Fruit fly (Drosophila melanogaster) whole organism, embryonic: ENCODE data around the gene Oatp30B.

Experiments used
- ATbp ChIP-seq: fragments of 200-800 bp; sonication (Bioruptor generic); optimal IDR thresholded peaks from 2 replicates; lab custom pipeline; 2017; ENCODE audit warnings: missing biosample characterization, mild to moderate bottlenecking, missing genetic modification characterization, missing genetic modification reagents
- Aef1 ChIP-seq: fragments of 200-800 bp; sonication (Bioruptor generic); IDR thresholded peaks from 3 replicates; pipeline ENCODE4 v1.3.6; 2022; ENCODE audit warnings: missing biosample characterization, missing genetic modification characterization
- CG10209 ChIP-seq: fragments of 200-800 bp; sonication (Bioruptor generic); optimal IDR thresholded peaks from 3 replicates; lab custom pipeline; 2017; ENCODE audit warnings: missing biosample characterization, mild to moderate bottlenecking, missing genetic modification characterization, missing genetic modification reagents
- CG12104 ChIP-seq: fragments of 200-800 bp; sonication (Bioruptor generic); optimal IDR thresholded peaks from 3 replicates; lab custom pipeline; 2016; ENCODE audit warnings: missing biosample characterization, missing genetic modification characterization
- CG12659 ChIP-seq: fragments of 200-800 bp; sonication (Bioruptor generic); optimal IDR thresholded peaks from 3 replicates; lab custom pipeline; 2017; ENCODE audit warnings: mild to moderate bottlenecking, missing biosample characterization, missing genetic modification reagents, missing genetic modification characterization
- CG13775 ChIP-seq: fragments of 200-800 bp; sonication (Bioruptor generic); optimal IDR thresholded peaks from 3 replicates; lab custom pipeline; 2017; ENCODE audit warnings: missing biosample characterization, mild to moderate bottlenecking, missing genetic modification characterization
- CG13894 ChIP-seq: fragments of 200-800 bp; sonication (Bioruptor generic); optimal IDR thresholded peaks from 3 replicates; lab custom pipeline; 2018; ENCODE audit warnings: missing biosample characterization, mild to moderate bottlenecking, missing genetic modification characterization, moderate library complexity
- CG15269 ChIP-seq: fragments of 200-800 bp; sonication (Bioruptor generic); optimal IDR thresholded peaks from 2 replicates; lab custom pipeline; 2018; ENCODE audit warnings: missing biosample characterization, mild to moderate bottlenecking, missing genetic modification characterization, moderate library complexity
- CG16815 ChIP-seq: fragments of 200-800 bp; sonication (Bioruptor generic); optimal IDR thresholded peaks from 3 replicates; lab custom pipeline; 2017; ENCODE audit warnings: missing biosample characterization, mild to moderate bottlenecking, missing genetic modification characterization
- CG16863 ChIP-seq: fragments of 200-800 bp; sonication (Bioruptor generic); optimal IDR thresholded peaks from 3 replicates; lab custom pipeline; 2016; ENCODE audit warnings: missing biosample characterization, missing genetic modification characterization
- CG31388 ChIP-seq: fragments of 200-800 bp; sonication (Bioruptor generic); optimal IDR thresholded peaks from 2 replicates; lab custom pipeline; 2016; ENCODE audit warnings: missing biosample characterization, missing genetic modification characterization
- CG31441 ChIP-seq: fragments of 200-800 bp; sonication (Bioruptor generic); IDR thresholded peaks from 2 replicates; pipeline ENCODE4 v1.3.6; 2022; ENCODE audit warnings: missing biosample characterization, missing genetic modification characterization
- CG3847 ChIP-seq: fragments of 200-800 bp; sonication (Bioruptor generic); IDR thresholded peaks from 2 replicates; pipeline ENCODE4 v1.3.6; 2022; ENCODE audit warnings: missing biosample characterization, missing genetic modification characterization
- CG4820 ChIP-seq: fragments of 200-800 bp; sonication (Bioruptor generic); optimal IDR thresholded peaks from 3 replicates; lab custom pipeline; 2016; ENCODE audit warnings: missing biosample characterization, missing genetic modification characterization
- CG5180 ChIP-seq: fragments of 200-800 bp; sonication (Bioruptor generic); optimal IDR thresholded peaks from 3 replicates; lab custom pipeline; 2017; ENCODE audit warnings: missing biosample characterization, missing genetic modification characterization, mild to moderate bottlenecking, moderate library complexity, missing genetic modification reagents
- CG6765 ChIP-seq: fragments of 200-800 bp; sonication (Bioruptor generic); optimal IDR thresholded peaks from 3 replicates; lab custom pipeline; 2017; ENCODE audit warnings: missing biosample characterization, mild to moderate bottlenecking, missing genetic modification characterization
- CG6791 ChIP-seq: fragments of 200-800 bp; sonication (Bioruptor generic); IDR thresholded peaks from 3 replicates; pipeline ENCODE4 v1.3.6; 2022; ENCODE audit warnings: missing biosample characterization, missing genetic modification characterization; ENCODE audit not compliant: partially characterized antibody
- CG8359 ChIP-seq: fragments of 200-800 bp; sonication (Bioruptor generic); optimal IDR thresholded peaks from 2 replicates; lab custom pipeline; 2017; ENCODE audit warnings: missing biosample characterization, mild to moderate bottlenecking, missing genetic modification characterization, borderline replicate concordance
- CG8388 ChIP-seq: fragments of 200-800 bp; sonication (Bioruptor generic); optimal IDR thresholded peaks from 2 replicates; lab custom pipeline; 2019; ENCODE audit warnings: missing biosample characterization, mild to moderate bottlenecking, missing genetic modification characterization, moderate library complexity
- CG9932 ChIP-seq: fragments of 200-800 bp; sonication (Bioruptor generic); IDR thresholded peaks from 2 replicates; pipeline ENCODE4 v1.3.6; 2022; ENCODE audit warnings: missing biosample characterization, missing genetic modification characterization
- Camta ChIP-seq: fragments of 200-800 bp; sonication (Bioruptor generic); optimal IDR thresholded peaks from 2 replicates; lab custom pipeline; 2016; ENCODE audit warnings: missing biosample characterization, missing genetic modification characterization
- D ChIP-seq, 2 experiments: fragments of 200-800 bp in 1 of 2; fragments of >200 bp in 1 of 2; sonication (Bioruptor generic) in 1 of 2; optimal IDR thresholded peaks; 2 replicates in 1 of 2; 3 replicates in 1 of 2; lab custom pipeline; 2017; ENCODE audit warnings: mild to moderate bottlenecking in 1 of 2, missing biosample characterization in 1 of 2, missing genetic modification characterization in 1 of 2, missing genetic modification reagents in 1 of 2
- Fer1 ChIP-seq: fragments of 200-800 bp; sonication (Bioruptor generic); optimal IDR thresholded peaks from 2 replicates; lab custom pipeline; 2017; ENCODE audit warnings: missing biosample characterization, mild to moderate bottlenecking, missing genetic modification characterization
- Fer2 ChIP-seq: fragments of 200-800 bp; sonication (Bioruptor generic); optimal IDR thresholded peaks from 2 replicates; lab custom pipeline; 2018; ENCODE audit warnings: missing biosample characterization, mild to moderate bottlenecking, missing genetic modification characterization, moderate library complexity
- Fer3 ChIP-seq: fragments of 200-800 bp; sonication (Bioruptor generic); optimal IDR thresholded peaks from 2 replicates; lab custom pipeline; 2018; ENCODE audit warnings: missing biosample characterization, mild to moderate bottlenecking, missing genetic modification characterization, moderate library complexity
- GATAe ChIP-seq: fragments of 200-800 bp; sonication (Bioruptor generic); conservative IDR thresholded peaks from 2 replicates; pipeline ENCODE4 v1.3.6; 2022; ENCODE audit warnings: missing biosample characterization, missing genetic modification characterization
- Gug ChIP-seq: fragments of 200-800 bp; sonication (Bioruptor generic); IDR thresholded peaks from 4 replicates; pipeline ENCODE4 v1.3.6; 2022; ENCODE audit warnings: missing biosample characterization, missing genetic modification characterization
- Hr78 ChIP-seq, 2 experiments: fragments of 200-800 bp in 1 of 2; fragments of >200 bp in 1 of 2; sonication (Bioruptor generic) in 1 of 2; optimal IDR thresholded peaks; 2 replicates each; lab custom pipeline; 2017 to 2019; ENCODE audit warnings: missing biosample characterization in 2 of 2, missing genetic modification characterization in 2 of 2, mild to moderate bottlenecking in 1 of 2, moderate library complexity in 1 of 2
- Jarid2 ChIP-seq: fragments of 200-800 bp; sonication (Bioruptor generic); optimal IDR thresholded peaks from 3 replicates; lab custom pipeline; 2017; ENCODE audit warnings: mild to moderate bottlenecking, missing biosample characterization, missing genetic modification reagents, missing genetic modification characterization
- MESR4 ChIP-seq: fragments of 200-800 bp; sonication (Bioruptor generic); optimal IDR thresholded peaks from 2 replicates; lab custom pipeline; 2018; ENCODE audit warnings: missing biosample characterization, mild to moderate bottlenecking, missing genetic modification characterization, moderate library complexity
- Mrtf ChIP-seq: fragments of 200-800 bp; sonication (Bioruptor generic); IDR thresholded peaks from 3 replicates; pipeline ENCODE4 v1.3.6; 2022; ENCODE audit warnings: missing biosample characterization, missing genetic modification characterization
- Neu2 ChIP-seq: fragments of 200-800 bp; sonication (Bioruptor generic); optimal IDR thresholded peaks from 3 replicates; lab custom pipeline; 2016; ENCODE audit warnings: missing biosample characterization, missing genetic modification characterization, borderline replicate concordance
- ac ChIP-seq: fragments of 200-800 bp; sonication (Bioruptor generic); optimal IDR thresholded peaks from 3 replicates; lab custom pipeline; 2017; ENCODE audit warnings: missing biosample characterization, mild to moderate bottlenecking, missing genetic modification characterization
- bcd ChIP-seq: fragments of 200-800 bp; sonication (Bioruptor generic); optimal IDR thresholded peaks from 2 replicates; lab custom pipeline; 2017; ENCODE audit warnings: missing biosample characterization, mild to moderate bottlenecking, missing genetic modification characterization
- esg ChIP-seq: fragments of 200-800 bp; sonication (Bioruptor generic); conservative IDR thresholded peaks from 2 replicates; pipeline ENCODE4 v1.3.6; 2022; ENCODE audit warnings: missing biosample characterization, missing genetic modification characterization
- fd96Cb ChIP-seq: fragments of 200-800 bp; sonication (Bioruptor generic); optimal IDR thresholded peaks from 2 replicates; lab custom pipeline; 2018; ENCODE audit warnings: missing biosample characterization, mild to moderate bottlenecking, missing genetic modification characterization, moderate library complexity
- inv ChIP-seq: fragments of 200-800 bp; sonication (Bioruptor generic); IDR thresholded peaks from 2 replicates; pipeline ENCODE4 v1.3.6; 2022; ENCODE audit warnings: missing biosample characterization, missing genetic modification characterization; ENCODE audit not compliant: partially characterized antibody
- mld ChIP-seq: fragments of 200-800 bp; sonication (Bioruptor generic); IDR thresholded peaks from 3 replicates; pipeline ENCODE4 v1.3.6; 2022; ENCODE audit warnings: missing biosample characterization, missing genetic modification characterization; ENCODE audit not compliant: partially characterized antibody
- oc ChIP-seq: fragments of 200-800 bp; sonication (Bioruptor generic); optimal IDR thresholded peaks from 2 replicates; lab custom pipeline; 2018; ENCODE audit warnings: missing biosample characterization, mild to moderate bottlenecking, missing genetic modification characterization, moderate library complexity
- pita ChIP-seq: fragments of 200-800 bp; sonication (Bioruptor generic); optimal IDR thresholded peaks from 2 replicates; lab custom pipeline; 2017; ENCODE audit warnings: missing biosample characterization, mild to moderate bottlenecking, missing genetic modification characterization
- row ChIP-seq: fragments of 200-800 bp; sonication (Bioruptor generic); IDR thresholded peaks from 3 replicates; pipeline ENCODE4 v1.3.6; 2022; ENCODE audit warnings: missing biosample characterization, missing genetic modification characterization
- scrt ChIP-seq: fragments of 200-800 bp; sonication (Bioruptor generic); optimal IDR thresholded peaks from 2 replicates; lab custom pipeline; 2018; ENCODE audit warnings: missing biosample characterization, mild to moderate bottlenecking, missing genetic modification characterization, moderate library complexity
- seq ChIP-seq: fragments of 200-800 bp; sonication (Bioruptor generic); IDR thresholded peaks from 2 replicates; pipeline ENCODE4 v1.3.6; 2022; ENCODE audit warnings: missing biosample characterization, missing genetic modification characterization
- sisA ChIP-seq: fragments of 200-800 bp; sonication (Bioruptor generic); IDR thresholded peaks from 2 replicates; pipeline ENCODE4 v1.3.6; 2022; ENCODE audit warnings: missing biosample characterization, missing genetic modification characterization
- tna ChIP-seq: fragments of 200-800 bp; sonication (Bioruptor generic); IDR thresholded peaks from 2 replicates; pipeline ENCODE4 v1.3.6; 2022; ENCODE audit warnings: missing biosample characterization, missing genetic modification characterization; ENCODE audit not compliant: partially characterized antibody
- trh ChIP-seq: fragments of 200-800 bp; sonication (Bioruptor generic); optimal IDR thresholded peaks from 2 replicates; lab custom pipeline; 2016; ENCODE audit warnings: missing biosample characterization, missing genetic modification characterization
- vvl ChIP-seq: fragments of 200-800 bp; sonication (Bioruptor generic); IDR thresholded peaks from 2 replicates; pipeline ENCODE4 v1.3.6; 2022; ENCODE audit warnings: missing biosample characterization, missing genetic modification characterization
- wek ChIP-seq: fragments of 200-800 bp; sonication (Bioruptor generic); optimal IDR thresholded peaks from 3 replicates; lab custom pipeline; 2018; ENCODE audit warnings: missing biosample characterization, mild to moderate bottlenecking, missing genetic modification characterization, moderate library complexity

Oatp30B gene

dm6 chr2L:9564527-9564926 lies 43.5 kb downstream of the Oatp30B start (continued):
- TF ChIP-seq MESR4 (GFP tag; lab: Kevin White, UChicago) (no peak), CG16815 (GFP tag; lab: Kevin White, UChicago) (peak; percentile 18), Gug (0 out of 4 replicates have a peak, but pooled peaks have one; percentile 15), CG13894 (tag; lab: Kevin White, UChicago) (no peak), Neu2 (no peak), CG6765 (GFP tag; lab: Kevin White, UChicago) (no peak), trh (GFP tag; lab: Kevin White, UChicago) (no peak), Jarid2 (GFP tag; lab: Kevin White, UChicago) (no peak), bcd (GFP tag; lab: Kevin White, UChicago) (peak; percentile 50), Fer3 (tag; lab: Kevin White, UChicago) (peak; percentile 49), CG31388 (GFP tag; lab: Kevin White, UChicago) (no peak), seq (GFP tag; lab: Robert Waterston, UW) (peak; percentile 39; the same call in 1 of the 2 replicates), CG15269 (tag; lab: Kevin White, UChicago) (peak; percentile 67), GATAe (GFP tag; lab: Robert Waterston, UW) (no peak), ac (GFP tag; lab: Kevin White, UChicago) (no peak), CG6791 (GFP tag; lab: Robert Waterston, UW) (no peak), esg (GFP tag; lab: Robert Waterston, UW) (0 out of 2 replicates have a peak, but pooled peaks have one; percentile 24), Aef1 (GFP tag; lab: Robert Waterston, UW) (peak; percentile 57; the same call in 2 of the 3 replicates), CG5180 (peak; percentile 2), pita (no peak), ATbp (GFP tag; lab: Kevin White, UChicago) (peak; percentile 1), CG12104 (GFP tag; lab: Kevin White, UChicago) (peak; percentile 23), CG8359 (GFP tag; lab: Kevin White, UChicago) (no peak), CG12659 (GFP tag; lab: Kevin White, UChicago) (peak; percentile 31), scrt (GFP tag; lab: Kevin White, UChicago) (peak; percentile 23), CG10209 (peak; percentile 45), row (GFP tag; lab: Robert Waterston, UW) (peak; percentile 55), mld (no peak), Mrtf (no peak), CG13775 (peak; percentile 13), sisA (GFP tag; lab: Robert Waterston, UW) (0 out of 2 replicates have a peak, but pooled peaks have one; percentile 35), wek (GFP tag; lab: Kevin White, UChicago) (no peak), inv (GFP tag; lab: Robert Waterston, UW) (no peak), fd96Cb (tag; lab: Kevin White, UChicago) (peak; percentile 32), CG4820 (GFP tag; lab: Kevin White, UChicago) (no peak), CG31441 (GFP tag; lab: Robert Waterston, UW) (peak; percentile 60), CG3847 (GFP tag; lab: Robert Waterston, UW) (0 out of 2 replicates have a peak, but pooled peaks have one; percentile 18), tna (GFP tag; lab: Robert Waterston, UW) (no peak), CG16863 (GFP tag; lab: Kevin White, UChicago) (no peak), Camta (no peak), Fer1 (GFP tag; lab: Kevin White, UChicago) (peak; percentile 54), Hr78 (GFP tag; optimal IDR thresholded peaks at IDR 0.05; lab: Kevin White, UChicago) (no peak), Fer2 (tag; lab: Kevin White, UChicago) (no peak), oc (tag; lab: Kevin White, UChicago) (no peak), vvl (GFP tag; lab: Robert Waterston, UW) (peak; percentile 36; the same call in 1 of the 2 replicates), CG9932 (peak; percentile 52), D (optimal IDR thresholded peaks at IDR 0.05; lab: Kevin White, UChicago) (no peak), D (GFP tag; optimal IDR thresholded peaks at IDR 0.05; lab: Kevin White, UChicago) (peak; percentile 6), CG8388 (GFP tag; lab: Kevin White, UChicago) (peak; percentile 36)
